Worm (Caenorhabditis elegans) whole organism, L4 larva: Measurements from ENCODE around the gene F59G1.4.

Experiments
- D1046.2 ChIP-seq: fragments of 200-800 bp; sonication (Bioruptor generic); IDR thresholded peaks from 2 replicates; pipeline ENCODE4 v1.3.6; 2022; ENCODE audit warnings: missing genetic modification characterization, missing compliant biosample characterization
- F37D6.2 ChIP-seq: sonication (generic microtip); optimal IDR thresholded peaks from 2 replicates; lab custom pipeline; 2016; ENCODE audit warnings: mild to moderate bottlenecking, missing genetic modification characterization, missing compliant biosample characterization
- Y105C5A.15 ChIP-seq: fragments of 200-800 bp; sonication (Bioruptor generic); IDR thresholded peaks from 2 replicates; pipeline ENCODE4 v1.3.6; 2022; ENCODE audit warnings: missing genetic modification characterization, missing compliant biosample characterization
- Y48G9A.11 ChIP-seq: fragments of 200-800 bp; sonication (Bioruptor generic); IDR thresholded peaks from 2 replicates; pipeline ENCODE4 v1.3.6; 2022; ENCODE audit warnings: missing genetic modification reagents, missing genetic modification characterization, missing compliant biosample characterization
- Y5F2A.4 ChIP-seq: fragments of 200-800 bp; sonication (Bioruptor generic); optimal IDR thresholded peaks from 2 replicates; lab custom pipeline; 2018; ENCODE audit warnings: mild to moderate bottlenecking, missing genetic modification characterization, missing compliant biosample characterization
- ZK337.2 ChIP-seq: fragments of 200-800 bp; sonication (Bioruptor generic); IDR thresholded peaks from 2 replicates; pipeline ENCODE4 v1.3.6; 2022; ENCODE audit warnings: missing genetic modification reagents, missing genetic modification characterization, missing compliant biosample characterization
- aha-1 ChIP-seq: fragments of 150-350 bp; peaks from one replicate; lab custom pipeline; 2014; ENCODE audit warnings: missing biosample characterization, missing genetic modification characterization
- aly-2 ChIP-seq: sonication (generic microtip); optimal IDR thresholded peaks from 2 replicates; lab custom pipeline; 2018; ENCODE audit warnings: missing biosample characterization, missing genetic modification characterization
- ceh-20 ChIP-seq: fragments of 200-800 bp; sonication (Bioruptor generic); IDR thresholded peaks from 2 replicates; pipeline ENCODE4 v1.3.6; 2022; ENCODE audit warnings: missing genetic modification reagents, missing genetic modification characterization, missing compliant biosample characterization
- ceh-82 ChIP-seq: sonication (generic microtip); optimal IDR thresholded peaks from 2 replicates; lab custom pipeline; 2017; ENCODE audit warnings: missing biosample characterization, missing genetic modification characterization
- daf-16 ChIP-seq, 3 experiments: sonication (generic microtip); optimal IDR thresholded peaks; 2 replicates each; lab custom pipeline; 2016 to 2017; ENCODE audit warnings: missing genetic modification characterization in 3 of 3, missing genetic modification reagents in 3 of 3, mild to moderate bottlenecking in 2 of 3, missing compliant biosample characterization in 2 of 3, missing biosample characterization in 1 of 3, moderate library complexity in 1 of 3
- dmd-6 ChIP-seq: fragments of 200-800 bp; sonication (Bioruptor generic); IDR thresholded peaks from 2 replicates; pipeline ENCODE4 v1.3.6; 2022; ENCODE audit warnings: missing genetic modification reagents, missing genetic modification characterization, missing compliant biosample characterization
- dmd-8 ChIP-seq: fragments of 200-800 bp; sonication (Bioruptor generic); IDR thresholded peaks from 2 replicates; pipeline ENCODE4 v1.3.6; 2022; ENCODE audit warnings: missing genetic modification characterization, missing compliant biosample characterization
- dpl-1 ChIP-seq: fragments of 150-350 bp; optimal IDR thresholded peaks from 2 replicates; lab custom pipeline; 2014; ENCODE audit warnings: missing biosample characterization, missing genetic modification reagents, missing genetic modification characterization
- duxl-1 ChIP-seq: sonication (generic microtip); optimal IDR thresholded peaks from 2 replicates; lab custom pipeline; 2016; ENCODE audit warnings: mild to moderate bottlenecking, missing genetic modification characterization, moderate library complexity, missing compliant biosample characterization; ENCODE audit not compliant: poor library complexity
- dve-1 ChIP-seq: sonication (generic microtip); optimal IDR thresholded peaks from 2 replicates; lab custom pipeline; 2017; ENCODE audit warnings: antibody characterized with exemption, mild to moderate bottlenecking, missing genetic modification characterization, missing compliant biosample characterization; ENCODE audit not compliant: insufficient read depth
- fkh-10 ChIP-seq: fragments of 150-350 bp; optimal IDR thresholded peaks from 2 replicates; lab custom pipeline; 2014; ENCODE audit warnings: missing biosample characterization, missing genetic modification reagents, missing genetic modification characterization
- gei-8 ChIP-seq: fragments of 200-800 bp; sonication (Bioruptor generic); optimal IDR thresholded peaks from 2 replicates; lab custom pipeline; 2018; ENCODE audit warnings: mild to moderate bottlenecking, missing genetic modification characterization, missing compliant biosample characterization
- hif-1 ChIP-seq, 2 experiments: sonication (generic microtip); optimal IDR thresholded peaks; 2 replicates each; lab custom pipeline; 2016 to 2017; ENCODE audit warnings: missing compliant biosample characterization in 2 of 2, missing genetic modification characterization in 2 of 2, missing genetic modification reagents in 2 of 2, missing genotype in 2 of 2, mild to moderate bottlenecking in 1 of 2
- hlh-11 ChIP-seq: fragments of 200-800 bp; sonication (Bioruptor generic); optimal IDR thresholded peaks from 2 replicates; lab custom pipeline; 2018; ENCODE audit warnings: mild to moderate bottlenecking, missing genetic modification characterization, missing compliant biosample characterization
- hlh-30 ChIP-seq: sonication (generic microtip); optimal IDR thresholded peaks from 2 replicates; lab custom pipeline; 2017; ENCODE audit warnings: antibody characterized with exemption, mild to moderate bottlenecking, missing genetic modification characterization, missing compliant biosample characterization; ENCODE audit not compliant: insufficient read depth
- jun-1 ChIP-seq: fragments of 150-350 bp; optimal IDR thresholded peaks from 2 replicates; lab custom pipeline; 2014; ENCODE audit warnings: missing biosample characterization, missing genetic modification reagents, missing genetic modification characterization
- lim-7 ChIP-seq: fragments of 200-800 bp; sonication (Bioruptor generic); IDR thresholded peaks from 2 replicates; pipeline ENCODE4 v1.3.6; 2022; ENCODE audit warnings: missing genetic modification characterization, missing compliant biosample characterization
- lin-13 ChIP-seq: fragments of 150-350 bp; optimal IDR thresholded peaks from 2 replicates; lab custom pipeline; 2014; ENCODE audit warnings: missing biosample characterization, missing genetic modification reagents, missing genetic modification characterization
- lin-15B ChIP-seq: fragments of 150-350 bp; sonication (generic microtip); optimal IDR thresholded peaks from 3 replicates; lab custom pipeline; 2014; ENCODE audit warnings: missing biosample characterization, missing genetic modification characterization
- lin-29 ChIP-seq: fragments of 200-800 bp; sonication (Bioruptor generic); IDR thresholded peaks from 2 replicates; pipeline ENCODE4 v1.3.6; 2022; ENCODE audit warnings: missing genetic modification reagents, missing genetic modification characterization, missing compliant biosample characterization
- lin-38 ChIP-seq: fragments of 200-800 bp; sonication (Bioruptor generic); IDR thresholded peaks from 2 replicates; pipeline ENCODE4 v1.3.6; 2022; ENCODE audit warnings: missing genetic modification reagents, missing genetic modification characterization, missing compliant biosample characterization
- nhr-25 ChIP-seq: sonication (generic microtip); optimal IDR thresholded peaks from 2 replicates; lab custom pipeline; 2017; ENCODE audit warnings: missing genetic modification characterization, mild to moderate bottlenecking, missing compliant biosample characterization, antibody characterized with exemption, moderate library complexity, borderline replicate concordance; ENCODE audit not compliant: insufficient read depth
- nhr-28 ChIP-seq: fragments of 150-350 bp; optimal IDR thresholded peaks from 2 replicates; lab custom pipeline; 2014; ENCODE audit warnings: missing biosample characterization, missing genetic modification characterization
- php-3 ChIP-seq: fragments of 200-800 bp; sonication (Bioruptor generic); IDR thresholded peaks from 2 replicates; pipeline ENCODE4 v1.3.6; 2022; ENCODE audit warnings: missing genetic modification reagents, missing genetic modification characterization, missing compliant biosample characterization
- pqm-1 ChIP-seq: sonication (generic microtip); optimal IDR thresholded peaks from 2 replicates; lab custom pipeline; 2017; ENCODE audit warnings: missing biosample characterization, missing genetic modification characterization
- rbr-2 ChIP-seq: sonication (generic microtip); optimal IDR thresholded peaks from 2 replicates; lab custom pipeline; 2016; ENCODE audit warnings: missing genotype, missing genetic modification characterization, missing compliant biosample characterization
- saeg-2 ChIP-seq: fragments of 200-800 bp; sonication (Bioruptor generic); IDR thresholded peaks from 2 replicates; pipeline ENCODE4 v1.3.6; 2022; ENCODE audit warnings: missing genetic modification reagents, missing genetic modification characterization, missing compliant biosample characterization
- sdz-12 ChIP-seq: fragments of 200-800 bp; sonication (Bioruptor generic); optimal IDR thresholded peaks from 2 replicates; lab custom pipeline; 2018; ENCODE audit warnings: mild to moderate bottlenecking, missing genetic modification characterization, missing compliant biosample characterization
- skn-1 ChIP-seq: fragments of 150-350 bp; optimal IDR thresholded peaks from 2 replicates; lab custom pipeline; 2014; ENCODE audit warnings: missing biosample characterization, missing genetic modification characterization
- snpc-4 ChIP-seq: fragments of 150-350 bp; optimal IDR thresholded peaks from 2 replicates; lab custom pipeline; 2014; ENCODE audit warnings: missing biosample characterization, missing genetic modification characterization
- unc-62 ChIP-seq, 3 experiments: fragments of 150-350 bp in 1 of 3; sonication (generic microtip); optimal IDR thresholded peaks in 2 of 3; peaks in 1 of 3; 1 replicate in 1 of 3; 2 replicates in 2 of 3; lab custom pipeline; 2014 to 2017; ENCODE audit warnings: missing biosample characterization in 3 of 3, missing genetic modification characterization in 3 of 3, missing genetic modification reagents in 3 of 3, missing genotype in 1 of 3
- vab-7 ChIP-seq: fragments of 200-800 bp; sonication (Bioruptor generic); IDR thresholded peaks from 2 replicates; pipeline ENCODE4 v1.3.6; 2022; ENCODE audit warnings: missing genetic modification reagents, missing genetic modification characterization, missing compliant biosample characterization
- zfp-2 ChIP-seq: sonication (generic microtip); optimal IDR thresholded peaks from 2 replicates; lab custom pipeline; 2016; ENCODE audit warnings: mild to moderate bottlenecking, missing genetic modification characterization, missing compliant biosample characterization
- zfp-3 ChIP-seq: fragments of 200-800 bp; sonication (Bioruptor generic); conservative IDR thresholded peaks from 2 replicates; pipeline ENCODE4 v1.3.6; 2022; ENCODE audit warnings: missing genetic modification reagents, missing genetic modification characterization, missing compliant biosample characterization

F59G1.4 gene

ce11 chrII:5866920-5867319 is 29.1 kb upstream of the F59G1.4 start (continued):
- TF ChIP-seq nhr-25 (tag; lab: Kevin White, UChicago) = no peak
- TF ChIP-seq, all 104 proteins: peak for 4

ce11 chrII:5871508-5871907 is 24.5 kb upstream of the F59G1.4 start:
- TF ChIP-seq unc-62 (GFP tag; optimal IDR thresholded peaks at IDR 0.05 in 1 of 2; lab: Kevin White, UChicago) = peak in 1 of 2 experiments; percentile 93
- TF ChIP-seq unc-62 (tag; optimal IDR thresholded peaks at IDR 0.05; lab: Kevin White, UChicago) = no peak
- TF ChIP-seq rbr-2 (tag; lab: Kevin White, UChicago) = no peak
- TF ChIP-seq skn-1 (tag; lab: Kevin White, UChicago) = no peak
- no peak for TF ChIP-seq ZK337.2 (GFP tag; lab: Robert Waterston, UW)
- TF ChIP-seq Y105C5A.15 (GFP tag; lab: Robert Waterston, UW) = no peak
- no peak for TF ChIP-seq php-3 (GFP tag; lab: Robert Waterston, UW)
- no peak for TF ChIP-seq ceh-82 (tag; lab: Kevin White, UChicago)
- TF ChIP-seq dmd-6 (GFP tag; lab: Robert Waterston, UW) = no peak
- TF ChIP-seq Y5F2A.4 (GFP tag; lab: Kevin White, UChicago) = no peak
- TF ChIP-seq fkh-10 (GFP tag; lab: Kevin White, UChicago) = no peak
- TF ChIP-seq ceh-20 (GFP tag; lab: Robert Waterston, UW) = peak; percentile 35; the same call in 1 of the 2 replicates
- TF ChIP-seq lin-38 = no peak
- TF ChIP-seq aha-1 = no peak
- TF ChIP-seq hif-1 (tag; optimal IDR thresholded peaks at IDR 0.05; lab: Kevin White, UChicago) = no peak
- no peak for TF ChIP-seq sdz-12
- no peak for TF ChIP-seq dmd-8 (GFP tag; lab: Robert Waterston, UW)
- no peak for TF ChIP-seq jun-1
- no peak for TF ChIP-seq lin-13 (GFP tag; lab: Kevin White, UChicago)

- TF ChIP-seq saeg-2 (GFP tag; lab: Robert Waterston, UW) = no peak
- TF ChIP-seq lin-15B = no peak
- TF ChIP-seq Y48G9A.11 (GFP tag; lab: Robert Waterston, UW) = no peak
- TF ChIP-seq aly-2 (tag; lab: Kevin White, UChicago) = no peak
- TF ChIP-seq lin-29 (GFP tag; lab: Robert Waterston, UW) = no peak
- TF ChIP-seq pqm-1 (tag; lab: Kevin White, UChicago) = peak; percentile 25
- TF ChIP-seq unc-62 (GFP tag; optimal IDR thresholded peaks at IDR 0.05 in 1 of 2; lab: Kevin White, UChicago) = no peak
- no peak for TF ChIP-seq unc-62 (tag; optimal IDR thresholded peaks at IDR 0.05; lab: Kevin White, UChicago)
- TF ChIP-seq hlh-30 = no peak
- TF ChIP-seq dve-1 (tag; lab: Kevin White, UChicago) = peak; percentile 0
- no peak for TF ChIP-seq daf-16 (GFP tag; optimal IDR thresholded peaks at IDR 0.05; lab: Kevin White, UChicago)
- peak; percentile 56 for TF ChIP-seq daf-16 (tag; optimal IDR thresholded peaks at IDR 0.05; lab: Kevin White, UChicago)
- no peak for TF ChIP-seq gei-8 (GFP tag; lab: Kevin White, UChicago)
- TF ChIP-seq duxl-1 (tag; lab: Kevin White, UChicago) = no peak
- no peak for TF ChIP-seq zfp-2 (tag; lab: Kevin White, UChicago)
- no peak for TF ChIP-seq aha-1
- no peak for TF ChIP-seq dpl-1 (GFP tag; lab: Kevin White, UChicago)
- TF ChIP-seq vab-7 (GFP tag; lab: Robert Waterston, UW) = no peak
- no peak for TF ChIP-seq lin-38
- TF ChIP-seq zfp-3 = no peak
- TF ChIP-seq ceh-82 (tag; lab: Kevin White, UChicago) = no peak
- TF ChIP-seq F37D6.2 (tag; lab: Kevin White, UChicago) = no peak
- no peak for TF ChIP-seq snpc-4 (tag; lab: Kevin White, UChicago)
- no peak for TF ChIP-seq D1046.2
- peak; percentile 16 for TF ChIP-seq hlh-11 (tag; lab: Kevin White, UChicago)
- peak; percentile 76 for TF ChIP-seq nhr-28 (tag; lab: Kevin White, UChicago)
- TF ChIP-seq lim-7 (GFP tag; lab: Robert Waterston, UW) = no peak
- TF ChIP-seq, all 104 proteins: peak for 5
Measured at ce11 chrII:5872414-5872813, 23.6 kb upstream of the F59G1.4 start.
